Worm (Caenorhabditis elegans): ENCODE results near the gene ZK673.5.

ce11 chrII:10505949-10506348 is 44.6 kb downstream of the ZK673.5 start:
- no peak for TF ChIP-seq egl-5 (tag; optimal IDR thresholded peaks at IDR 0.05)
- no peak for TF ChIP-seq elt-2 (tag; optimal IDR thresholded peaks at IDR 0.05)
- no peak for TF ChIP-seq aly-2 (tag; optimal IDR thresholded peaks at IDR 0.05)
- TF ChIP-seq nhr-77 (tag; optimal IDR thresholded peaks at IDR 0.05): no peak
- TF ChIP-seq fkh-10 (GFP tag; optimal IDR thresholded peaks at IDR 0.05): no peak
- TF ChIP-seq nhr-237 (tag; optimal IDR thresholded peaks at IDR 0.05): no peak
- no peak for TF ChIP-seq nhr-12 (tag; optimal IDR thresholded peaks at IDR 0.05)
- TF ChIP-seq snpc-4 (tag; optimal IDR thresholded peaks at IDR 0.05): no peak
- TF ChIP-seq lin-15B (tag; optimal IDR thresholded peaks at IDR 0.05): no peak
- TF ChIP-seq ceh-82 (tag; optimal IDR thresholded peaks at IDR 0.05): no peak
- TF ChIP-seq mdl-1 (tag; optimal IDR thresholded peaks at IDR 0.05): no peak
- no peak for TF ChIP-seq pqm-1 (tag; optimal IDR thresholded peaks at IDR 0.05)

Data from whole organism, L3 larva.